Fruit fly (Drosophila melanogaster): Measurements from ENCODE around the gene Capa.
"Not testable (repeated sequence)": the region's sequence is repeated elsewhere in the genome, so short reads cannot be mapped to it uniquely, and the experiment has no call there.

Capa gene

dm6 chr3R:29914246-29914645 is at the start of gene Capa:
TSS of gene Capa (minus strand) at chr3R:29914346.
- TF ChIP-seq CTCF (optimal IDR thresholded peaks at IDR 0.05) (no peak), CG8478 (optimal IDR thresholded peaks at IDR 0.05) (no peak)

DNA sequence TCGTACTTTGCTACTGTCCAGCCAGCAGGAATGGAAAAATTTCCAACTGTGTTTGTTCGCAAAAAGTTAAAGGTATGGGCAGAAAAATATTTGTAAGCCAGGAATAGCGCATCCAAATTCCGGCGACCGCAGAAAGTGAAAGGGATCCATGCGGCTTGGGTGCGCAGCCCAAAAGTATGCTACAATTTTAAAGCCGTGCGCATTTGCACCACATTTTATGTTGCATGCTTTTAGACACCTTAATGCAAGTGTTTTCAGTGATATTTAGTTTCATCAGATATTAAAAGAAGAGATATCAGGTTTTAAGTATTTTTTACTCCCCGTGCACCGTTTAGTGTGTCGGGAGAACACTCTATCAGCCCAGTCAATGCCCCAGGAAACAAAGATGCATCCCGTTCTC is 49.0 kb upstream of the Capa start:
- TF ChIP-seq CG8478 (optimal IDR thresholded peaks at IDR 0.05): no peak
- TF ChIP-seq CTCF (optimal IDR thresholded peaks at IDR 0.05): no peak

DNA sequence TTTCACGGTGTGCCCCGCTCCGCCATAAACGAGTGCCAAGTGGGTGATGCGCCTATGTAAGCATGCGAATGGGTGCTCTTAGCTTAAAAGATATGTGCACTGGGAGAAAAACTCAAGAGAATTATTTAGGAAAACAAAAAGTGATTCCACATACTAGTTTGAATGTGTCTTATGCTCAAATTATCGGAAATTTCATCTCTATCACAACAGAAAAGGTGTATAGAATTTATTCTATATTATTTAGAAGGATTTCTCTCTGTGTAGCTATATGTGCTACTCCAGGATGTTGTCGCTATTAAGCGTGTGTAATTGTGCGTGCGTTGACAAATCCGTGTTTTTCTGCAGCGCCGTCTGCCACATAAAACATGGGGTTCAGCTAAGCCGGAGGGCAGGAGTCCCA is 45.2 kb upstream of the Capa start:
- TF ChIP-seq CTCF (optimal IDR thresholded peaks at IDR 0.05): no peak
- no peak for TF ChIP-seq CG8478 (optimal IDR thresholded peaks at IDR 0.05)

DNA sequence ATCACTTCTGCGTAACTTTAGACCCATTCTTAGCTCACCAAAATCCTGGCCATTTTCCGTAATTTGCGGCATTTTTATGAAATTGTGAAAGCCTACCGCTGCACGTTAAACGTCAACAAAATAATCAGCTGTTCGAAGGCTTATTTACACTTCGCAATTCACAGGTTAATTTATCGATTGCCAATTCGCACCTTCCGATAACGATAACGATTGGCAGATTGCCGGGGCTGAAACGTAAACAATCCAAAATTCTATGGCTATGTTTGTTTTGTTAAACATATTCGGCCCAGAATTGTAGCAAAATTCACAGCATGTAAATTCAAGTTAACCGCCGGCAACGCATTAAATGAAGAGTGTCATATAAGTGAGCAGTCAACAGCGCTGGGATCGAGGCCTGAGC is 21.6 kb upstream of the Capa start, which contains the start of the genes eIF2Balpha and Vps13B:
Gene eIF2Balpha (minus strand): TSS at position 133 of the 400 bp plus-strand sequence.
Gene Vps13B (plus strand): TSS at position 223 of the 400 bp plus-strand sequence.
- no peak for TF ChIP-seq CG8478 (optimal IDR thresholded peaks at IDR 0.05)
- TF ChIP-seq CTCF (optimal IDR thresholded peaks at IDR 0.05): no peak

dm6 chr3R:29933007-29933464 is 18.9 kb upstream of the Capa start, which contains the start of the genes Cog7, CG42557 and CG42558:
TSS of gene Cog7 (minus strand) at chr3R:29933057.
TSS of gene CG42557 (plus strand) at chr3R:29933287.
TSS of gene CG42558 (plus strand) at chr3R:29933287.
- TF ChIP-seq CG8478 (optimal IDR thresholded peaks at IDR 0.05) (no peak), CTCF (optimal IDR thresholded peaks at IDR 0.05) (no peak)

dm6 chr3R:29930286-29930685 is 16.1 kb upstream of the Capa start, which contains the start of gene alpha-Man-Ic:
TSS of gene alpha-Man-Ic (minus strand) at chr3R:29930386.
- TF ChIP-seq CTCF (optimal IDR thresholded peaks at IDR 0.05) (no peak), CG8478 (optimal IDR thresholded peaks at IDR 0.05) (no peak)

- TF ChIP-seq CTCF (optimal IDR thresholded peaks at IDR 0.05) (no peak), CG8478 (optimal IDR thresholded peaks at IDR 0.05) (no peak)
Measured at dm6 chr3R:29926955-29927354, 12.8 kb upstream of the Capa start, which contains the start of gene CG15522. TSS of gene CG15522 (plus strand) at chr3R:29927255.

- no peak for TF ChIP-seq CG8478 (optimal IDR thresholded peaks at IDR 0.05)
- no peak for TF ChIP-seq CTCF (optimal IDR thresholded peaks at IDR 0.05)
Measured at dm6 chr3R:29926089-29926488, 11.9 kb upstream of the Capa start, which contains the start of gene Jon99Ci. TSS of gene Jon99Ci (minus strand) at chr3R:29926189.

DNA sequence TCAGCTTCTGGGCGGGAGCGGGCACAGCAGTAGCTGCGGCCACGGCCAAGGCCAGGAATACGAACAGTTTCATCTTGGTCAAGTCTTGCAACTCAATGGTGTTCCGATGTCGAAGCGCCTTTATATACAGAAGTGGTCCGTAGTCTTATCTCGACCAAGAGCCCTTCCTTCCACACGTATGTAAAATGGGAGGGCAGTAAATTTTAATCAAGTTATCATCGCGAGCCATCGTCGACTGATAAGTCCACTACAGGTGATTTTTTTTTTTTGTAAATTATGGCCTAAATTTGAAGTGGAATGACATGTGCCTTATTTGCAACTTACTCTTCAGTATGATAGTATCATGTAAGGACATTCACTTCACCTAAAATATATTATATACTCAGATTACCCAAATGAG is 10.4 kb upstream of the Capa start, which contains the start of gene Jon99Cii:
Gene Jon99Cii (minus strand): TSS at position 101 of the 400 bp plus-strand sequence.
- TF ChIP-seq CG8478, CTCF (optimal IDR thresholded peaks at IDR 0.05): not testable (repeated sequence)

DNA sequence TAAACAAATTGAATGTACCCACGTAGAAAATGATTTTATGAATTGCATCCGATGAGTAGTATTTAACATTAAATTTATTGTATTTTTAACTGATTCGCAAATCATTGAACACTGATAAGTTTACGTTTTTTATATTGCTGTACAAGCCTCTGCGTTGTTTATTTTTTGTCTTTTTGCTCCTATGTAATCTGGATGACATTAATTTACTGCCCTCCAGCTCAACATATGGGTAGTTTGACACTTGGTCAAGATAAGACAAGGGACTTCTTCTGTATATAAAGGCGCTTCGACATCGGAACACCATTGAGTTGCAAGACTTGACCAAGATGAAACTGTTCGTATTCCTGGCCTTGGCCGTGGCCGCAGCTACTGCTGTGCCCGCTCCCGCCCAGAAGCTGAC is 7.8 kb upstream of the Capa start, which contains the start of gene Jon99Ciii:
Gene Jon99Ciii (plus strand): TSS at position 301 of the 400 bp plus-strand sequence.
- not testable (repeated sequence) for TF ChIP-seq CTCF, CG8478 (optimal IDR thresholded peaks at IDR 0.05)

dm6 chr3R:29920189-29920588 is 6.0 kb upstream of the Capa start, which contains the start of gene trp:
TSS of gene trp (minus strand) at chr3R:29920289.
- no peak for TF ChIP-seq CTCF (optimal IDR thresholded peaks at IDR 0.05)

DNA sequence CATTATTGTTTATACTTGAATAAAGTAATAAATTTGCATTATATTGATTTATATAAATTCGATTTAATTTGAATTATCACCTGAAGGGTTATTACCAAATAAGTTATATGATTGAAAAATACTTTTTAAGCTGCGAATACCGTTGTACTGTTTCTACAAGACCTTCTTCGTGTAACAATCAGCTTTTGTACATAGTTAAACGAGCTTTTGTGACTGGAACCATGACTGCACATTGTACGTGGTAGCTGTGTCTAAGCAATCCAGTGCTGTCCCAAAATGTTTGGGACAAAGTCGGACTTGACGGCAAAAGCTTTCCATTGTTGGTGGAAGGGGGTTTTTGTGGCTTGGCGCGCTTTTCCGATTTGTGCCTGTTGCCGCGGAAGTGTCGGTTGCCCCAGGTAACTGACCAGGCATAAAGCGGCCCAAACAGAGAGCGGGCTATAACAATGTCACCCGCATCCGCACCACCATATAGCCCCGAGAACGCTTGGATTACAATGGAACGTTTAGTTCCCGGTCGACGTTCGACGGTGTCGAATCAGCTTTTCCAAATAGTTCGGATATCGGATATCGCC is 6.5 kb downstream of the Capa start, which contains the start of gene CG31036:
Gene CG31036 (plus strand): TSS at position 507 of the 575 bp plus-strand sequence.
- TF ChIP-seq CG8478 (optimal IDR thresholded peaks at IDR 0.05): no peak
- TF ChIP-seq CTCF (optimal IDR thresholded peaks at IDR 0.05): no peak

DNA sequence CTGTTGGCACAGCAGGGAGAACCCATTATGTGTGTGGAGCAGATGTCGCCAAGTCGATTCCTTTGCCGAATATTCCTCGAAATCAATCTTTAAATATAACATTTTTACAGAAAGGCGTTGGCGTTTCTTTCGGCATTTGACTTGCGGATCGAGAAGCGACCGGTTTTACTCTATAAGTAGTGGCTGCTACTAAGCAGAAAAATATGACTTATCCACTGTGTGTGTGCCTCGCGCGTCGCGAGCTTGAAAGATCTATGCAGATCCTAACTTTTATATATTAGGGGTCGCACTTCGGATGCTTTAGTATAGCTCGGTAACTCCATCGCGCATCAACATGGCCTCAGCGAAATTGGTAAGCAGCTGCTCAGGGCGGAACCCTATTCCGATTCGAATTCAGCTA is 9.0 kb downstream of the Capa start, which contains the start of gene CG15515:
Gene CG15515 (plus strand): TSS at position 301 of the 400 bp plus-strand sequence.
- TF ChIP-seq CTCF (optimal IDR thresholded peaks at IDR 0.05) (no peak), CG8478 (optimal IDR thresholded peaks at IDR 0.05) (no peak)

- no peak for TF ChIP-seq CG8478 (optimal IDR thresholded peaks at IDR 0.05)
- peak; percentile 65 to 89 for TF ChIP-seq CTCF (optimal IDR thresholded peaks at IDR 0.05)
Measured at dm6 chr3R:29903775-29904356, 10.3 kb downstream of the Capa start, which contains the start of gene CG15517. TSS of gene CG15517 (minus strand) at chr3R:29903825.

- no peak for TF ChIP-seq CG8478 (optimal IDR thresholded peaks at IDR 0.05)
Measured at dm6 chr3R:29899635-29900034, 14.5 kb downstream of the Capa start.

Measured in S2 (cell line).